Fruit fly (Drosophila melanogaster): ENCODE results near the gene CG2767.

dm6 chr3R:7990257-7990656, 17.7 kb downstream of the CG2767 start:
- TF ChIP-seq Pif1A (GFP tag; optimal IDR thresholded peaks at IDR 0.05) (no peak), Ets98B (GFP tag; IDR thresholded peaks at IDR 0.05) (no peak), CG32121 (GFP tag; IDR thresholded peaks at IDR 0.05) (no peak), EcR (GFP tag; optimal IDR thresholded peaks at IDR 0.05) (no peak), CG8159 (tag; optimal IDR thresholded peaks at IDR 0.05) (no peak)
